Fruit fly (Drosophila melanogaster) whole organism, adult: Measurements from ENCODE around the gene Bx.

Source experiments
- CG11617 ChIP-seq: fragments of 200-800 bp; sonication (Bioruptor generic); optimal IDR thresholded peaks from 2 replicates; lab custom pipeline; 2017; ENCODE audit warnings: mild to moderate bottlenecking, missing biosample characterization, missing genetic modification reagents, missing genetic modification characterization
- CG12768 ChIP-seq: fragments of 200-800 bp; sonication (Bioruptor generic); optimal IDR thresholded peaks from 2 replicates; lab custom pipeline; 2017; ENCODE audit warnings: missing biosample characterization, missing genetic modification characterization, mild to moderate bottlenecking, moderate library complexity, missing genetic modification reagents
- CG14711 ChIP-seq: fragments of 200-800 bp; sonication (Bioruptor generic); optimal IDR thresholded peaks from 2 replicates; lab custom pipeline; 2018; ENCODE audit warnings: missing biosample characterization, mild to moderate bottlenecking, missing genetic modification characterization, moderate library complexity
- CG1620 ChIP-seq: fragments of 200-800 bp; sonication (Bioruptor generic); optimal IDR thresholded peaks from 2 replicates; lab custom pipeline; 2016; ENCODE audit warnings: missing biosample characterization, missing genetic modification characterization
- CG33017 ChIP-seq: fragments of 200-800 bp; sonication (Bioruptor generic); optimal IDR thresholded peaks from 2 replicates; lab custom pipeline; 2018; ENCODE audit warnings: missing biosample characterization, mild to moderate bottlenecking, missing genetic modification characterization, moderate library complexity
- CG5204 ChIP-seq: fragments of 200-800 bp; sonication (Bioruptor generic); optimal IDR thresholded peaks from 2 replicates; lab custom pipeline; 2016; ENCODE audit warnings: missing biosample characterization, missing genetic modification characterization
- Clk ChIP-seq: fragments of 200-800 bp; sonication (Bioruptor generic); optimal IDR thresholded peaks from 2 replicates; lab custom pipeline; 2017; ENCODE audit warnings: missing biosample characterization, missing genetic modification characterization
- Mnt ChIP-seq: fragments of 200-800 bp; sonication (Bioruptor generic); optimal IDR thresholded peaks from 2 replicates; lab custom pipeline; 2016; ENCODE audit warnings: missing biosample characterization, mild to moderate bottlenecking, missing genetic modification characterization
- cnc ChIP-seq, 2 experiments: fragments of >200 bp; optimal IDR thresholded peaks; 2 replicates each; lab custom pipeline; 2017
- kay ChIP-seq: fragments of 200-800 bp; sonication (Bioruptor generic); peaks from one replicate; lab custom pipeline; 2016; ENCODE audit warnings: missing biosample characterization, missing genetic modification characterization, borderline replicate concordance
- tj ChIP-seq: fragments of 200-800 bp; sonication (Bioruptor generic); optimal IDR thresholded peaks from 3 replicates; lab custom pipeline; 2017; ENCODE audit warnings: missing biosample characterization, mild to moderate bottlenecking, missing genetic modification characterization, moderate library complexity
- toe ChIP-seq: fragments of 200-800 bp; sonication (Bioruptor generic); optimal IDR thresholded peaks from 2 replicates; lab custom pipeline; 2016; ENCODE audit warnings: missing biosample characterization, missing genetic modification characterization

- no peak for TF ChIP-seq cnc (optimal IDR thresholded peaks at IDR 0.05; lab: Kevin White, UChicago)
- no peak for TF ChIP-seq kay (GFP tag; lab: Kevin White, UChicago)
- TF ChIP-seq CG12768 = no peak
- no peak for TF ChIP-seq Clk (GFP tag; lab: Kevin White, UChicago)
- no peak for TF ChIP-seq CG33017 (tag; lab: Kevin White, UChicago)
- no peak for TF ChIP-seq CG5204 (GFP tag; lab: Kevin White, UChicago)
- TF ChIP-seq Mnt (GFP tag; lab: Kevin White, UChicago) = no peak
- TF ChIP-seq CG11617 (GFP tag; lab: Kevin White, UChicago) = peak; percentile 31
- no peak for TF ChIP-seq toe (GFP tag; lab: Kevin White, UChicago)
- peak; percentile 24 for TF ChIP-seq CG14711 (tag; lab: Kevin White, UChicago)
- TF ChIP-seq CG1620 (GFP tag; lab: Kevin White, UChicago) = no peak
- TF ChIP-seq tj (GFP tag; lab: Kevin White, UChicago) = peak; percentile 5
These were observed 8.3 kb upstream of the Bx start for dm6 chrX:18506639-18507528.
